Fruit fly (Drosophila melanogaster) whole organism, embryonic: ENCODE results near the gene Sptr.

Experiments
- Ada2b ChIP-seq: fragments of 200-800 bp; sonication (Bioruptor generic); IDR thresholded peaks from 2 replicates; pipeline ENCODE4 v1.3.6; 2022; ENCODE audit warnings: missing biosample characterization, missing genetic modification characterization
- BEAF-32 ChIP-seq: fragments of 200-800 bp; sonication (Bioruptor generic); optimal IDR thresholded peaks from 3 replicates; lab custom pipeline; 2017; ENCODE audit warnings: missing biosample characterization, missing genetic modification characterization, mild to moderate bottlenecking, moderate library complexity, missing genetic modification reagents
- CG1024 ChIP-seq: fragments of 200-800 bp; sonication (Bioruptor generic); IDR thresholded peaks from 2 replicates; pipeline ENCODE4 v1.3.6; 2022; ENCODE audit warnings: missing biosample characterization, missing genetic modification characterization
- CG11085 ChIP-seq: fragments of 200-800 bp; sonication (Bioruptor generic); IDR thresholded peaks from 2 replicates; pipeline ENCODE4 v1.3.6; 2022; ENCODE audit warnings: missing biosample characterization, missing genetic modification characterization
- CG11093 ChIP-seq: fragments of 200-800 bp; sonication (Bioruptor generic); IDR thresholded peaks from 3 replicates; pipeline ENCODE4 v1.3.6; 2022; ENCODE audit warnings: missing biosample characterization, missing genetic modification characterization
- CG15601 ChIP-seq: fragments of 200-800 bp; sonication (Bioruptor generic); optimal IDR thresholded peaks from 3 replicates; lab custom pipeline; 2019; ENCODE audit warnings: missing biosample characterization, mild to moderate bottlenecking, missing genetic modification characterization, moderate library complexity
- CG2120 ChIP-seq: fragments of 200-800 bp; sonication (Bioruptor generic); optimal IDR thresholded peaks from 3 replicates; lab custom pipeline; 2016; ENCODE audit warnings: missing biosample characterization, missing genetic modification characterization
- CG32767 ChIP-seq: fragments of 200-800 bp; sonication (Bioruptor generic); IDR thresholded peaks from 2 replicates; pipeline ENCODE4 v1.3.6; 2022; ENCODE audit warnings: missing biosample characterization, missing genetic modification characterization
- CG4360 ChIP-seq: fragments of 200-800 bp; sonication (Bioruptor generic); IDR thresholded peaks from 2 replicates; pipeline ENCODE4 v1.3.6; 2022; ENCODE audit warnings: missing biosample characterization, missing genetic modification characterization
- CG5953 ChIP-seq: fragments of 200-800 bp; sonication (Bioruptor generic); IDR thresholded peaks from 2 replicates; pipeline ENCODE4 v1.3.6; 2022; ENCODE audit warnings: missing biosample characterization, missing genetic modification characterization
- CG6175 ChIP-seq: fragments of 200-800 bp; sonication (Bioruptor generic); IDR thresholded peaks from 3 replicates; pipeline ENCODE4 v1.3.6; 2022; ENCODE audit warnings: missing biosample characterization, missing genetic modification characterization
- CG6272 ChIP-seq: fragments of 200-800 bp; sonication (Bioruptor generic); IDR thresholded peaks from 2 replicates; pipeline ENCODE4 v1.3.6; 2022; ENCODE audit warnings: missing biosample characterization, missing genetic modification characterization
- CG6791 ChIP-seq: fragments of 200-800 bp; sonication (Bioruptor generic); IDR thresholded peaks from 3 replicates; pipeline ENCODE4 v1.3.6; 2022; ENCODE audit warnings: missing biosample characterization, missing genetic modification characterization; ENCODE audit not compliant: partially characterized antibody
- CG7271 ChIP-seq: fragments of 200-800 bp; sonication (Bioruptor generic); optimal IDR thresholded peaks from 2 replicates; lab custom pipeline; 2018; ENCODE audit warnings: missing biosample characterization, mild to moderate bottlenecking, missing genetic modification characterization, moderate library complexity
- CG8089 ChIP-seq: fragments of 200-800 bp; sonication (Bioruptor generic); optimal IDR thresholded peaks from 3 replicates; lab custom pipeline; 2016; ENCODE audit warnings: missing biosample characterization, missing genetic modification characterization
- D19A ChIP-seq: fragments of 200-800 bp; optimal IDR thresholded peaks from 3 replicates; lab custom pipeline; 2019; ENCODE audit warnings: missing biosample characterization, mild to moderate bottlenecking, missing genetic modification characterization, moderate library complexity
- Dll ChIP-seq: fragments of 200-800 bp; sonication (Bioruptor generic); IDR thresholded peaks from 4 replicates; pipeline ENCODE4 v1.3.6; 2022; ENCODE audit warnings: missing biosample characterization, missing genetic modification characterization; ENCODE audit not compliant: partially characterized antibody
- H15 ChIP-seq: fragments of 200-800 bp; sonication (Bioruptor generic); IDR thresholded peaks from 3 replicates; pipeline ENCODE4 v1.3.6; 2022; ENCODE audit warnings: missing biosample characterization, missing genetic modification characterization
- Hmx ChIP-seq: fragments of 200-800 bp; sonication (Bioruptor generic); optimal IDR thresholded peaks from 2 replicates; lab custom pipeline; 2016; ENCODE audit warnings: missing biosample characterization, missing genetic modification characterization
- Hr51 ChIP-seq, 2 experiments: fragments of 200-800 bp; sonication (Bioruptor generic); optimal IDR thresholded peaks; 2 replicates in 1 of 2; 3 replicates in 1 of 2; lab custom pipeline; 2016 to 2018; ENCODE audit warnings: missing biosample characterization in 2 of 2, missing genetic modification characterization in 2 of 2, mild to moderate bottlenecking in 1 of 2, moderate library complexity in 1 of 2
- Med ChIP-seq: fragments of 200-800 bp; sonication (Bioruptor generic); peaks from one replicate; lab custom pipeline; 2016; ENCODE audit warnings: missing biosample characterization, missing genetic modification characterization, mild to moderate bottlenecking, inconsistent platforms, moderate library complexity
- Myb ChIP-seq: fragments of 200-800 bp; sonication (Bioruptor generic); optimal IDR thresholded peaks from 2 replicates; lab custom pipeline; 2016; ENCODE audit warnings: missing biosample characterization, missing genetic modification characterization
- Pdp1 ChIP-seq, 2 experiments: fragments of 200-800 bp; sonication (Bioruptor generic); optimal IDR thresholded peaks; 3 replicates each; lab custom pipeline; 2016; ENCODE audit warnings: missing biosample characterization in 2 of 2, missing genetic modification characterization in 2 of 2, mild to moderate bottlenecking in 1 of 2, moderate library complexity in 1 of 2
- Poxn ChIP-seq: fragments of 200-800 bp; sonication (Bioruptor generic); IDR thresholded peaks from 2 replicates; pipeline ENCODE4 v1.3.6; 2022; ENCODE audit warnings: missing biosample characterization, missing genetic modification characterization
- Vsx1 ChIP-seq: fragments of 200-800 bp; sonication (Bioruptor generic); optimal IDR thresholded peaks from 2 replicates; lab custom pipeline; 2017; ENCODE audit warnings: missing biosample characterization, mild to moderate bottlenecking, missing genetic modification characterization, missing genetic modification reagents
- bab2 ChIP-seq: fragments of 200-800 bp; sonication (Bioruptor generic); optimal IDR thresholded peaks from 2 replicates; lab custom pipeline; 2016; ENCODE audit warnings: missing biosample characterization, missing genetic modification characterization
- chinmo ChIP-seq: fragments of 200-800 bp; sonication (Bioruptor generic); IDR thresholded peaks from 4 replicates; pipeline ENCODE4 v1.3.6; 2022; ENCODE audit warnings: missing biosample characterization, missing genetic modification characterization; ENCODE audit not compliant: partially characterized antibody
- corto ChIP-seq: fragments of 200-800 bp; sonication (Bioruptor generic); optimal IDR thresholded peaks from 2 replicates; lab custom pipeline; 2016; ENCODE audit warnings: missing biosample characterization, mild to moderate bottlenecking, missing genetic modification characterization, moderate library complexity
- croc ChIP-seq: fragments of 200-800 bp; sonication (Bioruptor generic); conservative IDR thresholded peaks from 3 replicates; pipeline ENCODE4 v1.3.6; 2022; ENCODE audit warnings: missing biosample characterization, missing genetic modification characterization
- dan ChIP-seq: fragments of 200-800 bp; sonication (Bioruptor generic); IDR thresholded peaks from 2 replicates; pipeline ENCODE4 v1.3.6; 2022; ENCODE audit warnings: missing biosample characterization, missing genetic modification characterization
- exex ChIP-seq: fragments of 200-800 bp; sonication (Bioruptor generic); optimal IDR thresholded peaks from 4 replicates; lab custom pipeline; 2018; ENCODE audit warnings: missing biosample characterization, mild to moderate bottlenecking, missing genetic modification characterization, moderate library complexity
- gcm ChIP-seq: fragments of 200-800 bp; sonication (Bioruptor generic); optimal IDR thresholded peaks from 2 replicates; lab custom pipeline; 2019; ENCODE audit warnings: missing biosample characterization, mild to moderate bottlenecking, missing genetic modification characterization, moderate library complexity
- gsb-n ChIP-seq: fragments of 200-800 bp; sonication (Bioruptor generic); optimal IDR thresholded peaks from 3 replicates; lab custom pipeline; 2018; ENCODE audit warnings: missing biosample characterization, mild to moderate bottlenecking, missing genetic modification characterization
- hkb ChIP-seq, 2 experiments: fragments of 200-800 bp in 1 of 2; fragments of >200 bp in 1 of 2; sonication (Bioruptor generic) in 1 of 2; IDR thresholded peaks in 1 of 2; optimal IDR thresholded peaks in 1 of 2; 2 replicates each; pipeline versions ENCODE4 v1.3.6 to Lab custom; 2017 to 2022; ENCODE audit warnings: missing biosample characterization in 1 of 2, missing genetic modification characterization in 1 of 2
- kay ChIP-seq: fragments of 200-800 bp; sonication (Bioruptor generic); optimal IDR thresholded peaks from 2 replicates; lab custom pipeline; 2016; ENCODE audit warnings: missing biosample characterization, missing genetic modification characterization
- mirr ChIP-seq: fragments of 200-800 bp; sonication (Bioruptor generic); optimal IDR thresholded peaks from 3 replicates; lab custom pipeline; 2018; ENCODE audit warnings: missing biosample characterization, mild to moderate bottlenecking, missing genetic modification characterization
- nmo ChIP-seq: fragments of 200-800 bp; sonication (Bioruptor generic); optimal IDR thresholded peaks from 2 replicates; lab custom pipeline; 2018; ENCODE audit warnings: missing biosample characterization, mild to moderate bottlenecking, missing genetic modification characterization, moderate library complexity
- onecut ChIP-seq: fragments of 200-800 bp; sonication (Bioruptor generic); IDR thresholded peaks from 2 replicates; pipeline ENCODE4 v1.3.6; 2022; ENCODE audit warnings: missing biosample characterization, missing genetic modification characterization
- p53 ChIP-seq: fragments of 200-800 bp; sonication (Bioruptor generic); optimal IDR thresholded peaks from 2 replicates; lab custom pipeline; 2016; ENCODE audit warnings: missing biosample characterization, missing genetic modification characterization
- prd ChIP-seq, 3 experiments: fragments of >200 bp in 2 of 3; fragments of 200-800 bp in 1 of 3; sonication (Bioruptor generic) in 1 of 3; optimal IDR thresholded peaks in 2 of 3; IDR thresholded peaks in 1 of 3; 2 replicates in 2 of 3; 3 replicates in 1 of 3; pipeline versions ENCODE4 v1.3.6 to Lab custom; 2017 to 2022; ENCODE audit warnings: missing biosample characterization in 1 of 3, missing genetic modification characterization in 1 of 3
- pros ChIP-seq: fragments of 200-800 bp; sonication (Bioruptor generic); optimal IDR thresholded peaks from 3 replicates; lab custom pipeline; 2019; ENCODE audit warnings: missing biosample characterization, mild to moderate bottlenecking, missing genetic modification characterization, moderate library complexity
- scrt ChIP-seq: fragments of 200-800 bp; sonication (Bioruptor generic); optimal IDR thresholded peaks from 2 replicates; lab custom pipeline; 2018; ENCODE audit warnings: missing biosample characterization, mild to moderate bottlenecking, missing genetic modification characterization, moderate library complexity
- sd ChIP-seq: fragments of 200-800 bp; sonication (Bioruptor generic); optimal IDR thresholded peaks from 3 replicates; lab custom pipeline; 2018; ENCODE audit warnings: missing biosample characterization, mild to moderate bottlenecking, missing genetic modification characterization, moderate library complexity
- sna ChIP-seq: fragments of 200-800 bp; sonication (Bioruptor generic); IDR thresholded peaks from 2 replicates; pipeline ENCODE4 v1.3.6; 2022; ENCODE audit warnings: missing biosample characterization, missing genetic modification characterization; ENCODE audit not compliant: partially characterized antibody
- tin ChIP-seq: fragments of 200-800 bp; sonication (Bioruptor generic); optimal IDR thresholded peaks from 3 replicates; lab custom pipeline; 2016; ENCODE audit warnings: missing biosample characterization, missing genetic modification characterization
- tup ChIP-seq: fragments of 200-800 bp; sonication (Bioruptor generic); optimal IDR thresholded peaks from 2 replicates; lab custom pipeline; 2016; ENCODE audit warnings: missing biosample characterization, mild to moderate bottlenecking, missing genetic modification characterization, moderate library complexity
- zen2 ChIP-seq: fragments of 200-800 bp; sonication (Bioruptor generic); IDR thresholded peaks from 3 replicates; pipeline ENCODE4 v1.3.6; 2022; ENCODE audit warnings: missing biosample characterization, missing genetic modification characterization; ENCODE audit not compliant: partially characterized antibody

The Sptr gene

dm6 chrX:8496362-8496761 is 32.1 kb upstream of the Sptr start:
- TF ChIP-seq bab2 (no peak), Pdp1 (GFP tag; optimal IDR thresholded peaks at IDR 0.05; lab: Kevin White, UChicago) (peak in 1 of 2 experiments; percentile 55), exex (tag; lab: Kevin White, UChicago) (peak; percentile 77), mirr (GFP tag; lab: Kevin White, UChicago) (peak; percentile 62), sd (tag; lab: Kevin White, UChicago) (peak; percentile 31)
- TF ChIP-seq, all 482 proteins: peak for 4

- peak; percentile 7 for TF ChIP-seq Myb (GFP tag; lab: Kevin White, UChicago)
- TF ChIP-seq Hmx (GFP tag; lab: Kevin White, UChicago): no peak
- 0 out of 2 replicates have a peak, but pooled peaks have one; percentile 19 for TF ChIP-seq CG6272 (GFP tag; lab: Robert Waterston, UW)
- TF ChIP-seq Dll (GFP tag; lab: Robert Waterston, UW): no peak
- no peak for TF ChIP-seq p53 (GFP tag; lab: Kevin White, UChicago)
- TF ChIP-seq zen2 (GFP tag; lab: Robert Waterston, UW): no peak
- no peak for TF ChIP-seq hkb (optimal IDR thresholded peaks at IDR 0.05; lab: Kevin White, UChicago)
- peak; percentile 71 for TF ChIP-seq hkb (GFP tag; IDR thresholded peaks at IDR 0.05; lab: Robert Waterston, UW)
- peak in 1 of 2 experiments; percentile 48 for TF ChIP-seq Hr51 (GFP tag; optimal IDR thresholded peaks at IDR 0.05; lab: Kevin White, UChicago)
- no peak for TF ChIP-seq CG6791 (GFP tag; lab: Robert Waterston, UW)
- TF ChIP-seq pros (GFP tag; lab: Kevin White, UChicago): no peak
- no peak for TF ChIP-seq tup (GFP tag; lab: Kevin White, UChicago)
- TF ChIP-seq nmo (GFP tag; lab: Kevin White, UChicago): peak; percentile 61
- TF ChIP-seq scrt: peak; percentile 35
- no peak for TF ChIP-seq prd (optimal IDR thresholded peaks at IDR 0.05; lab: Kevin White, UChicago)
- peak; percentile 48; the same call in 1 of the 3 replicates for TF ChIP-seq prd (GFP tag; IDR thresholded peaks at IDR 0.05; lab: Robert Waterston, UW)
- TF ChIP-seq BEAF-32 (GFP tag; lab: Kevin White, UChicago): no peak
- TF ChIP-seq chinmo: no peak
- no peak for TF ChIP-seq tin (GFP tag; lab: Kevin White, UChicago)
- TF ChIP-seq dan (GFP tag; lab: Robert Waterston, UW): no peak
- TF ChIP-seq D19A (tag; lab: Kevin White, UChicago): no peak
- TF ChIP-seq CG11093 (GFP tag; lab: Robert Waterston, UW): no peak
- peak; percentile 18 for TF ChIP-seq Vsx1 (GFP tag; lab: Kevin White, UChicago)
- TF ChIP-seq corto (GFP tag; lab: Kevin White, UChicago): no peak
- no peak for TF ChIP-seq CG1024 (GFP tag; lab: Robert Waterston, UW)
- TF ChIP-seq Ada2b: peak; percentile 63
- no peak for TF ChIP-seq CG4360 (GFP tag; lab: Robert Waterston, UW)
- no peak for TF ChIP-seq Poxn
- TF ChIP-seq CG7271: no peak
- no peak for TF ChIP-seq CG8089 (GFP tag; lab: Kevin White, UChicago)
- TF ChIP-seq CG6175 (GFP tag; lab: Robert Waterston, UW): no peak
- no peak for TF ChIP-seq croc
- TF ChIP-seq CG2120 (GFP tag; lab: Kevin White, UChicago): peak; percentile 68
- no peak for TF ChIP-seq kay
- TF ChIP-seq gsb-n (tag; lab: Kevin White, UChicago): no peak
- TF ChIP-seq onecut (GFP tag; lab: Robert Waterston, UW): no peak
- no peak for TF ChIP-seq CG5953
- 0 out of 3 replicates have a peak, but pooled peaks have one; percentile 50 for TF ChIP-seq H15 (GFP tag; lab: Robert Waterston, UW)
- no peak for TF ChIP-seq CG11085
- no peak for TF ChIP-seq sna (GFP tag; lab: Robert Waterston, UW)
- TF ChIP-seq Med (GFP tag; lab: Kevin White, UChicago): peak; percentile 96
- TF ChIP-seq gcm (GFP tag; lab: Kevin White, UChicago): no peak
- peak; percentile 39; the same call in 1 of the 2 replicates for TF ChIP-seq CG32767 (GFP tag; lab: Robert Waterston, UW)
- TF ChIP-seq CG15601 (tag; lab: Kevin White, UChicago): no peak
Observed at dm6 chrX:8493473-8493872, 29.2 kb upstream of the Sptr start.
